Worm (Caenorhabditis elegans) whole organism, young adult: Measurements from ENCODE around the gene srxa-8.

ENCODE experiments used
- F49E8.2 ChIP-seq: sonication (generic microtip); optimal IDR thresholded peaks from 3 replicates; lab custom pipeline; 2017; ENCODE audit warnings: missing genetic modification characterization, mild to moderate bottlenecking, missing compliant biosample characterization, antibody characterized with exemption, moderate library complexity; ENCODE audit not compliant: insufficient read depth
- T26A5.8 ChIP-seq: sonication (generic microtip); optimal IDR thresholded peaks from 2 replicates; lab custom pipeline; 2016; ENCODE audit warnings: missing genetic modification characterization, missing compliant biosample characterization
- Y53F4B.3 ChIP-seq: fragments of 200-800 bp; sonication (Bioruptor generic); IDR thresholded peaks from 2 replicates; pipeline ENCODE4 v1.3.6; 2022; ENCODE audit warnings: missing genetic modification reagents, missing genetic modification characterization, missing compliant biosample characterization
- ZK185.1 ChIP-seq: sonication (generic microtip); optimal IDR thresholded peaks from 2 replicates; lab custom pipeline; 2016; ENCODE audit warnings: mild to moderate bottlenecking, missing genetic modification characterization, missing compliant biosample characterization; ENCODE audit not compliant: poor library complexity, severe bottlenecking
- attf-5 ChIP-seq: fragments of 200-800 bp; sonication (Bioruptor generic); optimal IDR thresholded peaks from 2 replicates; lab custom pipeline; 2018; ENCODE audit warnings: mild to moderate bottlenecking, missing genetic modification characterization, missing compliant biosample characterization
- madf-10 ChIP-seq: sonication (generic microtip); optimal IDR thresholded peaks from 2 replicates; lab custom pipeline; 2016; ENCODE audit warnings: mild to moderate bottlenecking, missing genetic modification characterization, missing compliant biosample characterization
- nfya-2 ChIP-seq: fragments of 200-800 bp; sonication (Bioruptor generic); IDR thresholded peaks from 2 replicates; pipeline ENCODE4 v1.3.6; 2022; ENCODE audit warnings: missing genetic modification reagents, missing genetic modification characterization, missing compliant biosample characterization
- ztf-25 ChIP-seq: fragments of 200-800 bp; sonication (Bioruptor generic); IDR thresholded peaks from 2 replicates; pipeline ENCODE4 v1.3.6; 2022; ENCODE audit warnings: missing genetic modification reagents, missing genetic modification characterization, missing compliant biosample characterization

DNA sequence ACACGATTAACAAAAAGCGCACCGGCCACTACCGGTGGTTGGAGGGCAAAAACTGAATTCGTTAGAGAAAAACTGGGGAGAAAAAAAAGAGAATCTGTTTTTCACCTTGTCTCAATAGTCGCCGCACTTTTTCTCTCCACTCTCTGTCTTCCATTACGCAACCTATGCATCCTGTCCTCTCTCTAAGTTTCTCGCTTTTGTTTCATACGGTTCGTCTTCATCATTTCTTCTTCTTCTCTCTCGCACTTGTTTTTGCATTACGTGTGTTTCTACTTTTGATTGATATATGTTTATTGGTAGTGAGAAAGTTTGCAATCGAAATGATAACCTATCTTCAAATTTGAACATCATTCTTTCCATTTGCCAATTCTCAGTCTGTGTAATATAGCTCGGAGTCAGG is 11.9 kb upstream of the srxa-8 start:
- no peak for TF ChIP-seq attf-5
- TF ChIP-seq T26A5.8, result no peak
- TF ChIP-seq Y53F4B.3, result no peak
- no peak for TF ChIP-seq ztf-25 (GFP tag; lab: Robert Waterston, UW)
- TF ChIP-seq nfya-2 (GFP tag; lab: Robert Waterston, UW), result no peak
- TF ChIP-seq madf-10 (tag; lab: Kevin White, UChicago), result no peak
- no peak for TF ChIP-seq ZK185.1 (tag; lab: Kevin White, UChicago)
- TF ChIP-seq F49E8.2 (tag; lab: Kevin White, UChicago), result no peak
